Worm (Caenorhabditis elegans): ENCODE results near the gene pvf-1.

pvf-1 gene

ce11 chrIII:1814285-1814684, 9.8 kb downstream of the pvf-1 start:
- TF ChIP-seq ets-7 (tag; optimal IDR thresholded peaks at IDR 0.05) = no peak
- no peak for TF ChIP-seq scrt-1 (GFP tag; IDR thresholded peaks at IDR 0.05)
- TF ChIP-seq hmg-4 (GFP tag; optimal IDR thresholded peaks at IDR 0.05) = no peak
- TF ChIP-seq hnd-1 (tag; optimal IDR thresholded peaks at IDR 0.05) = no peak
- no peak for TF ChIP-seq tbx-37 (GFP tag; conservative IDR thresholded peaks at IDR 0.05)
- no peak for TF ChIP-seq tbx-11 (GFP tag; IDR thresholded peaks at IDR 0.05)

ce11 chrIII:1806183-1806798, 17.8 kb downstream of the pvf-1 start:
- no peak for TF ChIP-seq ceh-13 (GFP tag; optimal IDR thresholded peaks at IDR 0.05)
- no peak for TF ChIP-seq pes-1 (GFP tag; IDR thresholded peaks at IDR 0.05)
- TF ChIP-seq scrt-1 (GFP tag; IDR thresholded peaks at IDR 0.05) = no peak
- TF ChIP-seq aly-1 (tag; optimal IDR thresholded peaks at IDR 0.05) = no peak
- TF ChIP-seq hnd-1 (tag; optimal IDR thresholded peaks at IDR 0.05) = no peak
- no peak for TF ChIP-seq B0310.2 (tag; optimal IDR thresholded peaks at IDR 0.05)
- TF ChIP-seq tra-4 (tag; optimal IDR thresholded peaks at IDR 0.05) = no peak
- no peak for TF ChIP-seq tbx-37 (GFP tag; conservative IDR thresholded peaks at IDR 0.05)
- TF ChIP-seq sea-1 (GFP tag; conservative IDR thresholded peaks at IDR 0.05) = no peak
- no peak for TF ChIP-seq flt-1 (GFP tag; IDR thresholded peaks at IDR 0.05)
- TF ChIP-seq hmg-4 (GFP tag; optimal IDR thresholded peaks at IDR 0.05) = no peak
- TF ChIP-seq hmbx-1 (tag; optimal IDR thresholded peaks at IDR 0.05) = no peak
- no peak for TF ChIP-seq ceh-36 (tag; optimal IDR thresholded peaks at IDR 0.05)
- no peak for TF ChIP-seq ets-7 (tag; optimal IDR thresholded peaks at IDR 0.05)
- no peak for TF ChIP-seq tbx-11 (GFP tag; IDR thresholded peaks at IDR 0.05)
- TF ChIP-seq ama-1 (optimal IDR thresholded peaks at IDR 0.05) = no peak

- TF ChIP-seq tra-4 (tag; optimal IDR thresholded peaks at IDR 0.05) (no peak), flt-1 (GFP tag; IDR thresholded peaks at IDR 0.05) (no peak), hmbx-1 (tag; optimal IDR thresholded peaks at IDR 0.05) (no peak), ets-7 (tag; optimal IDR thresholded peaks at IDR 0.05) (no peak), aly-1 (tag; optimal IDR thresholded peaks at IDR 0.05) (no peak), pes-1 (GFP tag; IDR thresholded peaks at IDR 0.05) (no peak), scrt-1 (GFP tag; IDR thresholded peaks at IDR 0.05) (no peak), B0310.2 (tag; optimal IDR thresholded peaks at IDR 0.05) (no peak), sea-1 (GFP tag; conservative IDR thresholded peaks at IDR 0.05) (no peak), ceh-36 (tag; optimal IDR thresholded peaks at IDR 0.05) (no peak), F13C5.2 (tag; optimal IDR thresholded peaks at IDR 0.05) (no peak), hmg-4 (GFP tag; optimal IDR thresholded peaks at IDR 0.05) (no peak), ama-1 (optimal IDR thresholded peaks at IDR 0.05) (no peak), tbx-11 (GFP tag; IDR thresholded peaks at IDR 0.05) (no peak), ceh-13 (GFP tag; optimal IDR thresholded peaks at IDR 0.05) (no peak), tbx-37 (GFP tag; conservative IDR thresholded peaks at IDR 0.05) (no peak), hnd-1 (tag; optimal IDR thresholded peaks at IDR 0.05) (no peak)
Observed at ce11 chrIII:1805415-1806008, 18.6 kb downstream of the pvf-1 start.

DNA sequence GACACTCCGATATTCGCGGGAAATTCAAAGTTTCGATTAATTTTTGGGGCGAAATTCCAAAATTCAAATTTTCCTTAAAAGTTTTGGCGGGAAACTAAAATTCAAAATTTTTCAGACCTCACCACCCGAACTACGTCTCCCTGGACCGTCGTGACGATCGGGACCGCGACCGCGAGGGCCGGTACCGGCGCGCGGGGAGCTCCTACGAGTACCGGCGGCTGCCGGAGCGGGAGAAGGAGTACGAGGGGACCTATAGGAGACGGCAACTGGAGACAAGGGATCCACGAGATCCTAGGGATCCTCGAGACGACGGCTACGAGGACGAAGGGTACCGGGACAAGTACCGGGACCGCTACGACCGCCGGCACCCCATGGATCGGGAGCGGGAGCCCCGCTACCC, 19.6 kb downstream of the pvf-1 start:
- TF ChIP-seq tbx-11 (GFP tag; IDR thresholded peaks at IDR 0.05) = no peak
- TF ChIP-seq sea-1 (GFP tag; conservative IDR thresholded peaks at IDR 0.05) = no peak
- no peak for TF ChIP-seq tbx-37 (GFP tag; conservative IDR thresholded peaks at IDR 0.05)

ce11 chrIII:1803000-1803399, 21.1 kb downstream of the pvf-1 start:
- TF ChIP-seq F13C5.2 (tag; optimal IDR thresholded peaks at IDR 0.05) (no peak), sea-1 (GFP tag; conservative IDR thresholded peaks at IDR 0.05) (no peak), tbx-11 (GFP tag; IDR thresholded peaks at IDR 0.05) (no peak)

DNA sequence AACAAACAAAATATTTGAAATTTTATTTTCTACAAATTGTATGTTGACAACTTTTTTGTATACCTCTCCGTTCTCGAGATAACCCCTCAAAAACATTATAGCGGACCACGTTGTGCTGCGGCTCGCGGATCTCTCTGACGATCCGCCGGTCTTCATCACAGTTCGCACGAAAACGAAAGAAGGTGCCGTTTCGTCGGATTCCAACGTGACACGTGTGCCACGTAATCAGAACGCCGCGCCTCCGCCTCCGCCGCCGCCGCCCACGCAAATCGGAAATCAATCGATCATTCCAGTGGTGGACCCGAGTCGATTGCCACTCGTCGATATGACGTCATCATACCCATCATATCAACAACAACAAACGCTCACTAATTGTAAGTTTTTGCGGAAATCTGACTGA, 24.7 kb downstream of the pvf-1 start:
- no peak for TF ChIP-seq pes-1 (GFP tag; IDR thresholded peaks at IDR 0.05)

- no peak for TF ChIP-seq aly-1 (tag; optimal IDR thresholded peaks at IDR 0.05)
- no peak for TF ChIP-seq ets-7 (tag; optimal IDR thresholded peaks at IDR 0.05)
- no peak for TF ChIP-seq hmbx-1 (tag; optimal IDR thresholded peaks at IDR 0.05)
Observed at ce11 chrIII:1794100-1794499, 30.0 kb downstream of the pvf-1 start.

ce11 chrIII:1793416-1793815, 30.7 kb downstream of the pvf-1 start:
- TF ChIP-seq ets-7 (tag; optimal IDR thresholded peaks at IDR 0.05) = no peak
- TF ChIP-seq hnd-1 (tag; optimal IDR thresholded peaks at IDR 0.05) = no peak
- no peak for TF ChIP-seq ceh-36 (tag; optimal IDR thresholded peaks at IDR 0.05)
- no peak for TF ChIP-seq flt-1 (GFP tag; IDR thresholded peaks at IDR 0.05)
- no peak for TF ChIP-seq B0310.2 (tag; optimal IDR thresholded peaks at IDR 0.05)
- TF ChIP-seq pes-1 (GFP tag; IDR thresholded peaks at IDR 0.05) = no peak
- TF ChIP-seq scrt-1 (GFP tag; IDR thresholded peaks at IDR 0.05) = no peak
- no peak for TF ChIP-seq ceh-13 (GFP tag; optimal IDR thresholded peaks at IDR 0.05)
- no peak for TF ChIP-seq tbx-11 (GFP tag; IDR thresholded peaks at IDR 0.05)
- TF ChIP-seq tbx-37 (GFP tag; conservative IDR thresholded peaks at IDR 0.05) = no peak
- no peak for TF ChIP-seq tra-4 (tag; optimal IDR thresholded peaks at IDR 0.05)
- TF ChIP-seq F13C5.2 (tag; optimal IDR thresholded peaks at IDR 0.05) = no peak
- no peak for TF ChIP-seq ama-1 (optimal IDR thresholded peaks at IDR 0.05)
- no peak for TF ChIP-seq aly-1 (tag; optimal IDR thresholded peaks at IDR 0.05)
- TF ChIP-seq sea-1 (GFP tag; conservative IDR thresholded peaks at IDR 0.05) = no peak

Data from whole organism, early embryonic.